Worm (Caenorhabditis elegans) whole organism, L1 larva: ENCODE data around the gene mff-1.

Experiments used
- C16A3.4 ChIP-seq: fragments of 150-350 bp; optimal IDR thresholded peaks from 2 replicates; lab custom pipeline; 2014; ENCODE audit warnings: missing biosample characterization, missing genetic modification characterization
- C34B4.2 ChIP-seq: sonication (generic microtip); optimal IDR thresholded peaks from 2 replicates; lab custom pipeline; 2017; ENCODE audit warnings: mild to moderate bottlenecking, missing genetic modification characterization, missing compliant biosample characterization
- F16B12.6 ChIP-seq: fragments of 150-350 bp; optimal IDR thresholded peaks from 2 replicates; lab custom pipeline; 2014; ENCODE audit warnings: missing biosample characterization, missing genetic modification characterization
- Y116A8C.19 ChIP-seq: sonication (generic microtip); optimal IDR thresholded peaks from 2 replicates; lab custom pipeline; 2016; ENCODE audit warnings: missing compliant biosample characterization, missing genetic modification characterization, borderline replicate concordance
- aha-1 ChIP-seq: fragments of 150-350 bp; optimal IDR thresholded peaks from 2 replicates; lab custom pipeline; 2014; ENCODE audit warnings: missing biosample characterization, missing genetic modification characterization
- ama-1 ChIP-seq: fragments of 150-350 bp; optimal IDR thresholded peaks from 2 replicates; lab custom pipeline; 2014
- blmp-1 ChIP-seq: fragments of 150-350 bp; optimal IDR thresholded peaks from 2 replicates; lab custom pipeline; 2014; ENCODE audit warnings: missing biosample characterization, missing genetic modification characterization
- ceh-82 ChIP-seq, 3 experiments: fragments of 150-350 bp in 1 of 3; sonication (generic microtip) in 2 of 3; optimal IDR thresholded peaks; 2 replicates each; lab custom pipeline; 2014 to 2017; ENCODE audit warnings: missing biosample characterization in 3 of 3, missing genetic modification characterization in 3 of 3
- ceh-90 ChIP-seq: sonication (generic microtip); optimal IDR thresholded peaks from 2 replicates; lab custom pipeline; 2016; ENCODE audit warnings: missing genetic modification characterization, missing compliant biosample characterization
- dpl-1 ChIP-seq, 3 experiments: fragments of 150-350 bp in 2 of 3; sonication (generic microtip) in 1 of 3; optimal IDR thresholded peaks; 2 replicates each; lab custom pipeline; 2014 to 2017; ENCODE audit warnings: missing biosample characterization in 3 of 3, missing genetic modification characterization in 3 of 3, missing genetic modification reagents in 3 of 3
- efl-1 ChIP-seq, 4 experiments: fragments of 150-350 bp; optimal IDR thresholded peaks in 3 of 4; peaks in 1 of 4; 1 replicate in 1 of 4; 2 replicates in 3 of 4; lab custom pipeline; 2014; ENCODE audit warnings: missing biosample characterization in 2 of 4, missing genetic modification characterization in 2 of 4, missing genetic modification reagents in 2 of 4
- efl-3 ChIP-seq: fragments of 200-800 bp; sonication (Bioruptor generic); optimal IDR thresholded peaks from 2 replicates; lab custom pipeline; 2018; ENCODE audit warnings: mild to moderate bottlenecking, missing genetic modification characterization, missing compliant biosample characterization
- ets-5 ChIP-seq: fragments of 200-800 bp; sonication (Bioruptor generic); IDR thresholded peaks from 2 replicates; pipeline ENCODE4 v1.3.6; 2022; ENCODE audit warnings: missing genetic modification characterization, missing compliant biosample characterization
- fkh-8 ChIP-seq: sonication (generic microtip); optimal IDR thresholded peaks from 2 replicates; lab custom pipeline; 2016; ENCODE audit warnings: mild to moderate bottlenecking, missing genetic modification characterization, missing compliant biosample characterization
- fos-1 ChIP-seq: fragments of 150-350 bp; optimal IDR thresholded peaks from 2 replicates; lab custom pipeline; 2014; ENCODE audit warnings: missing biosample characterization, missing genetic modification characterization
- grh-1 ChIP-seq: fragments of 200-800 bp; sonication (Bioruptor generic); IDR thresholded peaks from 2 replicates; pipeline ENCODE4 v1.3.6; 2022; ENCODE audit warnings: missing genetic modification reagents, missing genetic modification characterization, missing compliant biosample characterization
- hpl-2 ChIP-seq: fragments of 150-350 bp; optimal IDR thresholded peaks from 2 replicates; lab custom pipeline; 2014; ENCODE audit warnings: missing biosample characterization, missing genetic modification reagents, missing genetic modification characterization
- irx-1 ChIP-seq: sonication (generic microtip); optimal IDR thresholded peaks from 2 replicates; lab custom pipeline; 2016; ENCODE audit warnings: missing genetic modification characterization, missing compliant biosample characterization
- isw-1 ChIP-seq: fragments of 200-800 bp; sonication (Bioruptor generic); IDR thresholded peaks from 2 replicates; pipeline ENCODE4 v1.3.6; 2022; ENCODE audit warnings: missing genetic modification characterization, missing compliant biosample characterization
- jun-1 ChIP-seq: fragments of 150-350 bp; optimal IDR thresholded peaks from 2 replicates; lab custom pipeline; 2014; ENCODE audit warnings: missing biosample characterization, missing genetic modification reagents, missing genetic modification characterization
- lin-13 ChIP-seq: fragments of 150-350 bp; optimal IDR thresholded peaks from 2 replicates; lab custom pipeline; 2014; ENCODE audit warnings: missing biosample characterization, missing genetic modification reagents, missing genetic modification characterization
- lin-14 ChIP-seq: fragments of 200-800 bp; sonication (Bioruptor generic); optimal IDR thresholded peaks from 2 replicates; lab custom pipeline; 2018; ENCODE audit warnings: mild to moderate bottlenecking, missing genetic modification characterization, moderate library complexity, missing compliant biosample characterization
- lin-15B ChIP-seq: fragments of 150-350 bp; sonication (generic microtip); optimal IDR thresholded peaks from 3 replicates; lab custom pipeline; 2014; ENCODE audit warnings: missing biosample characterization, missing genetic modification characterization
- lir-3 ChIP-seq: sonication (generic microtip); optimal IDR thresholded peaks from 2 replicates; lab custom pipeline; 2016; ENCODE audit warnings: mild to moderate bottlenecking, missing genetic modification characterization, moderate library complexity, missing compliant biosample characterization; ENCODE audit not compliant: poor library complexity
- mab-9 ChIP-seq: fragments of 200-800 bp; sonication (Bioruptor generic); IDR thresholded peaks from 2 replicates; pipeline ENCODE4 v1.3.6; 2022; ENCODE audit warnings: missing genetic modification reagents, missing genetic modification characterization, missing compliant biosample characterization
- mef-2 ChIP-seq: fragments of 150-350 bp; optimal IDR thresholded peaks from 2 replicates; lab custom pipeline; 2014; ENCODE audit warnings: missing biosample characterization, missing genetic modification characterization
- nhr-12 ChIP-seq: sonication (generic microtip); optimal IDR thresholded peaks from 2 replicates; lab custom pipeline; 2017; ENCODE audit warnings: missing biosample characterization, missing genetic modification characterization
- nhr-237 ChIP-seq: fragments of 150-350 bp; optimal IDR thresholded peaks from 2 replicates; lab custom pipeline; 2014; ENCODE audit warnings: missing biosample characterization, missing genetic modification characterization
- nhr-77 ChIP-seq: fragments of 150-350 bp; optimal IDR thresholded peaks from 2 replicates; lab custom pipeline; 2014; ENCODE audit warnings: missing biosample characterization, missing genetic modification characterization
- nhr-90 ChIP-seq: sonication (generic microtip); optimal IDR thresholded peaks from 2 replicates; lab custom pipeline; 2016; ENCODE audit warnings: mild to moderate bottlenecking, missing genetic modification characterization, missing compliant biosample characterization; ENCODE audit not compliant: poor library complexity
- pax-3 ChIP-seq: fragments of 200-800 bp; sonication (Bioruptor generic); optimal IDR thresholded peaks from 2 replicates; lab custom pipeline; 2018; ENCODE audit warnings: mild to moderate bottlenecking, missing genetic modification characterization, moderate library complexity, missing compliant biosample characterization
- rnt-1 ChIP-seq: sonication (generic microtip); optimal IDR thresholded peaks from 2 replicates; lab custom pipeline; 2016; ENCODE audit warnings: mild to moderate bottlenecking, missing genetic modification characterization, moderate library complexity, missing compliant biosample characterization
- skn-1 ChIP-seq: fragments of 150-350 bp; optimal IDR thresholded peaks from 2 replicates; lab custom pipeline; 2014; ENCODE audit warnings: missing biosample characterization, missing genetic modification characterization
- snu-23 ChIP-seq: sonication (generic microtip); optimal IDR thresholded peaks from 2 replicates; lab custom pipeline; 2016; ENCODE audit warnings: missing genetic modification characterization, missing compliant biosample characterization
- sox-4 ChIP-seq: sonication (generic microtip); optimal IDR thresholded peaks from 2 replicates; lab custom pipeline; 2016; ENCODE audit warnings: missing genetic modification characterization, missing compliant biosample characterization
- sptf-1 ChIP-seq: fragments of 150-350 bp; optimal IDR thresholded peaks from 2 replicates; lab custom pipeline; 2014; ENCODE audit warnings: missing biosample characterization, missing genetic modification characterization
- tbx-2 ChIP-seq: sonication (generic microtip); optimal IDR thresholded peaks from 2 replicates; lab custom pipeline; 2016; ENCODE audit warnings: missing genetic modification characterization, missing compliant biosample characterization
- unc-130 ChIP-seq: fragments of 150-350 bp; optimal IDR thresholded peaks from 2 replicates; lab custom pipeline; 2017; ENCODE audit warnings: missing biosample characterization, missing genetic modification characterization, inconsistent platforms
- unc-30 ChIP-seq: sonication (generic microtip); optimal IDR thresholded peaks from 2 replicates; lab custom pipeline; 2017; ENCODE audit warnings: missing biosample characterization, missing genetic modification characterization
- unc-98 ChIP-seq: fragments of 200-800 bp; sonication (Bioruptor generic); IDR thresholded peaks from 2 replicates; pipeline ENCODE4 v1.3.6; 2022; ENCODE audit warnings: missing genetic modification characterization, missing compliant biosample characterization
- vab-15 ChIP-seq: sonication (generic microtip); optimal IDR thresholded peaks from 2 replicates; lab custom pipeline; 2017; ENCODE audit warnings: missing genotype, mild to moderate bottlenecking, missing genetic modification characterization, missing compliant biosample characterization
- zag-1 ChIP-seq: fragments of 150-350 bp; optimal IDR thresholded peaks from 2 replicates; lab custom pipeline; 2014; ENCODE audit warnings: missing biosample characterization, missing genetic modification characterization
- zip-4 ChIP-seq: fragments of 200-800 bp; sonication (Bioruptor generic); optimal IDR thresholded peaks from 2 replicates; lab custom pipeline; 2018; ENCODE audit warnings: mild to moderate bottlenecking, missing genetic modification characterization, moderate library complexity, missing compliant biosample characterization
- ztf-4 ChIP-seq: fragments of 150-350 bp; optimal IDR thresholded peaks from 2 replicates; lab custom pipeline; 2014; ENCODE audit warnings: missing biosample characterization, missing genetic modification characterization

The mff-1 gene

DNA sequence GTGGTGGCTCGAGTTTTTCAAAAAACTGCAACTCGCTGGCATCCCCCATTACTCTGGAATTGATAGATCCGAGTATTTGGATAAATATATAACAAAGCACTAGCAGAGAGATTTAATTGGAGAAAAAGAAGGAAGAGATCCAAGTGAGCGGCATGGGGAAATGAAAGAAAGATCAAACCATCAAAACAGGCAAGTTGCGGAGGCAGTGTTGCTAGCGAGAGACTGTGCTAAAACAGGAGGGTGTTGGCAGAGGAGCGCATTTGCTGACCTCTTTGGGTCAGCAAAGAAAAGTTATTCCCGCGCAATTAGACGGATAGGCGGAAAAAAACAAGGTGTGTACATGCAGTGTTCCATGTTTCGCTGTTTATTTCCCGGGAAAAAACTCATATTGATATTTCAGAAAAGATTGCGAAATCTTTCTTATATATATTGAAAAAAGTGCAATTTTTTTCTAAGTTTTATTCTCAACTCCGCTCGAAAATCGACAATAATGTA, 11.4 kb downstream of the mff-1 start, which contains the start of gene ppk-3 (continued):
- peak; percentile 95 for TF ChIP-seq rnt-1 (tag; lab: Kevin White, UChicago)
- TF ChIP-seq efl-3 (GFP tag; lab: Kevin White, UChicago): no peak
- peak; percentile 85 for TF ChIP-seq grh-1 (GFP tag; lab: Robert Waterston, UW)
- peak; percentile 87 for TF ChIP-seq nhr-90 (tag; lab: Kevin White, UChicago)
- peak; percentile 72 for TF ChIP-seq fos-1
- no peak for TF ChIP-seq ceh-90 (tag; lab: Kevin White, UChicago)
- no peak for TF ChIP-seq nhr-12 (tag; lab: Kevin White, UChicago)
- peak; percentile 85 for TF ChIP-seq lin-13 (GFP tag; lab: Kevin White, UChicago)
- TF ChIP-seq blmp-1 (tag; lab: Kevin White, UChicago): peak; percentile 88
- peak; percentile 66 for TF ChIP-seq lir-3 (tag; lab: Kevin White, UChicago)
- no peak for TF ChIP-seq zag-1 (tag; lab: Kevin White, UChicago)
- no peak for TF ChIP-seq ama-1 (lab: Kevin White, UChicago)
- peak; percentile 94 for TF ChIP-seq snu-23
- peak; percentile 36 for TF ChIP-seq mab-9 (GFP tag; lab: Robert Waterston, UW)
- peak; percentile 90 for TF ChIP-seq C16A3.4 (tag; lab: Kevin White, UChicago)
- no peak for TF ChIP-seq unc-30 (tag; lab: Kevin White, UChicago)
- peak; percentile 84 for TF ChIP-seq ztf-4
- peak; percentile 78 for TF ChIP-seq nhr-77 (tag; lab: Kevin White, UChicago)
- TF ChIP-seq vab-15: peak; percentile 62
- peak; percentile 73 for TF ChIP-seq isw-1 (GFP tag; lab: Robert Waterston, UW)
- TF ChIP-seq tbx-2 (tag; lab: Kevin White, UChicago): peak; percentile 86
- peak; percentile 54 for TF ChIP-seq F16B12.6
- TF ChIP-seq sox-4 (tag; lab: Kevin White, UChicago): peak; percentile 33
- TF ChIP-seq zip-4 (GFP tag; lab: Kevin White, UChicago): peak; percentile 49
- TF ChIP-seq jun-1 (tag; lab: Kevin White, UChicago): peak; percentile 84
- peak; percentile 74 for TF ChIP-seq fkh-8 (tag; lab: Kevin White, UChicago)
- TF ChIP-seq ceh-82 (tag; optimal IDR thresholded peaks at IDR 0.05; lab: Kevin White, UChicago): peak; percentile 79 to 88 (median 83)
- TF ChIP-seq skn-1 (tag; lab: Kevin White, UChicago): peak; percentile 65
- no peak for TF ChIP-seq sptf-1 (tag; lab: Kevin White, UChicago)
- TF ChIP-seq efl-1 (optimal IDR thresholded peaks at IDR 0.05; lab: Kevin White, UChicago): peak; percentile 74 to 85
- TF ChIP-seq efl-1 (GFP tag; optimal IDR thresholded peaks at IDR 0.05 in 1 of 2; lab: Kevin White, UChicago): peak; percentile 59 to 97
- TF ChIP-seq ets-5 (GFP tag; lab: Robert Waterston, UW): no peak
- peak; percentile 93 for TF ChIP-seq lin-14 (GFP tag; lab: Kevin White, UChicago)
- TF ChIP-seq mef-2 (tag; lab: Kevin White, UChicago): no peak
- no peak for TF ChIP-seq C34B4.2 (tag; lab: Kevin White, UChicago)
- TF ChIP-seq pax-3: peak; percentile 36
- peak; percentile 79 for TF ChIP-seq unc-130 (tag; lab: Kevin White, UChicago)
- no peak for TF ChIP-seq Y116A8C.19
- TF ChIP-seq dpl-1 (GFP tag; optimal IDR thresholded peaks at IDR 0.05; lab: Kevin White, UChicago): peak; percentile 70 to 82 (median 78)
- no peak for TF ChIP-seq aha-1
- TF ChIP-seq unc-98 (GFP tag; lab: Robert Waterston, UW): no peak

DNA sequence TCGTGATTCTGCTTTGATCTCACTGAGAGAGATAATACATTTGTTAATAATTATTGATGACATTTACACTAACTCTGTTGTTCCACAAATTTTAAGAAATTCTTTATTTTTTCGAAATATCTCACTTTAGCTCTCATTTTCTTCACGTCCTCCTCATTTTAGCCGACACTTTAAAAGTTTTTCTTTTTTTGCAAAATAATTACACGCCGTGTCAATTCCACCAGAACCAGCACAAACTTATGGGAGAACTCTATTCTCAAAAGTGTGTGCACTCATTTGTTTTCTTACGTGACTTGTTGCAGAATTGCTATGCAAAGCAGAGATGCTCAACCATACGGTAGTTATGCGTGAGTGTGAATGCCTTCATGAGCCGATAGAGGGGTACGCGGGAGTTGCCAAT, 21.9 kb downstream of the mff-1 start, which contains the start of gene frpr-2:
Gene frpr-2, plus strand, starts transcription at position 301 of the 400 bp plus-strand sequence.
- TF ChIP-seq lin-15B (tag; lab: Kevin White, UChicago) (no peak), nhr-237 (tag; lab: Kevin White, UChicago) (no peak), irx-1 (tag; lab: Kevin White, UChicago) (no peak), hpl-2 (GFP tag; lab: Kevin White, UChicago) (no peak)
